Fruit fly (Drosophila melanogaster) whole organism, wandering third instar larva: ENCODE results near the gene CG5399.

Experiments used
- Abd-B ChIP-seq: fragments of >200 bp; optimal IDR thresholded peaks from 2 replicates; lab custom pipeline; 2017; ENCODE audit warnings: missing biosample characterization, missing genetic modification characterization
- CG9705 ChIP-seq: fragments of 200-800 bp; sonication (Bioruptor generic); optimal IDR thresholded peaks from 2 replicates; lab custom pipeline; 2018; ENCODE audit warnings: missing biosample characterization, mild to moderate bottlenecking, missing genetic modification characterization
- Dif ChIP-seq: fragments of 200-275, 200-300 bp; sonication (Bioruptor generic); optimal IDR thresholded peaks from 2 replicates; lab custom pipeline; 2018; ENCODE audit warnings: missing biosample characterization, missing genetic modification characterization; ENCODE audit not compliant: partially characterized antibody
- GATAd ChIP-seq: sonication (Bioruptor generic); optimal IDR thresholded peaks from 2 replicates; lab custom pipeline; 2016; ENCODE audit warnings: missing biosample characterization, missing genetic modification characterization
- HLH106 ChIP-seq: fragments of 200-800 bp; optimal IDR thresholded peaks from 3 replicates; lab custom pipeline; 2019; ENCODE audit warnings: missing biosample characterization, mild to moderate bottlenecking, missing genetic modification characterization, moderate library complexity
- N ChIP-seq: fragments of >200 bp; optimal IDR thresholded peaks from 2 replicates; lab custom pipeline; 2018; ENCODE audit warnings: missing biosample characterization, missing external identifiers, missing genetic modification characterization
- OdsH ChIP-seq: fragments of 200-800 bp; sonication (Bioruptor generic); optimal IDR thresholded peaks from 2 replicates; lab custom pipeline; 2016; ENCODE audit warnings: missing biosample characterization, mild to moderate bottlenecking, missing genetic modification characterization
- dmrt93B ChIP-seq: fragments of 200-800 bp; sonication (Bioruptor generic); optimal IDR thresholded peaks from 2 replicates; lab custom pipeline; 2018; ENCODE audit warnings: missing biosample characterization, mild to moderate bottlenecking, missing genetic modification characterization
- ey ChIP-seq: fragments of 200-800 bp; sonication (Bioruptor generic); optimal IDR thresholded peaks from 2 replicates; lab custom pipeline; 2016; ENCODE audit warnings: missing biosample characterization, missing genetic modification characterization
- h ChIP-seq: fragments of 200-800 bp; sonication (Bioruptor generic); optimal IDR thresholded peaks from 3 replicates; lab custom pipeline; 2016; ENCODE audit warnings: missing biosample characterization, mild to moderate bottlenecking, missing genetic modification characterization
- jim ChIP-seq: fragments of 175-275, 200-325 bp; sonication (Bioruptor generic); optimal IDR thresholded peaks from 2 replicates; lab custom pipeline; 2016; ENCODE audit warnings: missing biosample characterization, mild to moderate bottlenecking, missing genetic modification characterization
- lola ChIP-seq: fragments of >200 bp; optimal IDR thresholded peaks from 2 replicates; lab custom pipeline; 2017; ENCODE audit warnings: missing biosample characterization, missing genetic modification characterization
- sage ChIP-seq: fragments of 200-800 bp; sonication (Bioruptor generic); optimal IDR thresholded peaks from 2 replicates; lab custom pipeline; 2016; ENCODE audit warnings: missing biosample characterization, mild to moderate bottlenecking, missing genetic modification characterization
- woc ChIP-seq: sonication (Bioruptor generic); optimal IDR thresholded peaks from 2 replicates; lab custom pipeline; 2016; ENCODE audit warnings: missing biosample characterization, mild to moderate bottlenecking, missing genetic modification characterization

DNA sequence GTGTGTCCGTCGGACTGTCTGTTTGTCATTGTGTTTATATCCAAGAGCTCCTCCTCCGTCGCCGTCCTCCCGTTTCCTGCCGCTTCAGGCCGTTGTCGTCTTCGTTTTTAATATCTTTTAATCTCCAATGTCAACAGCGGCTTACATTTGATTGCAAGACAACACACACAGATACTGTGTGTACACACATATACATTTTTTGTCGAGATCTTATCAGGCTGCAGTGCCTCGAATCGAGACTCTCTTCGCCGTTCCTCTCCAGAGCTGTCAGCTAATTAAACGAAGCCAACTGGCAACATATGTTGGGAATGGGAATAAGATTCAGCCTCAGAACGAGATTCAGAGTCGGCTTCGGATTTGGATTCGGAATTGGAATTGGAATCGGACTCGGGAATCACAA, 24.5 kb upstream of the CG5399 start:
- no peak for TF ChIP-seq lola (GFP tag; lab: Kevin White, UChicago)
- TF ChIP-seq dmrt93B: no peak
- no peak for TF ChIP-seq CG9705
- TF ChIP-seq N (GFP tag; lab: Kevin White, UChicago): no peak
- no peak for TF ChIP-seq woc (GFP tag; lab: Kevin White, UChicago)
- no peak for TF ChIP-seq jim (GFP tag; lab: Kevin White, UChicago)
- TF ChIP-seq h (GFP tag; lab: Kevin White, UChicago): no peak
- TF ChIP-seq HLH106: no peak
- no peak for TF ChIP-seq ey (GFP tag; lab: Kevin White, UChicago)
- TF ChIP-seq Dif (GFP tag; lab: Kevin White, UChicago): no peak
- no peak for TF ChIP-seq Abd-B (GFP tag; lab: Kevin White, UChicago)
- TF ChIP-seq sage (GFP tag; lab: Kevin White, UChicago): no peak
- TF ChIP-seq OdsH (GFP tag; lab: Kevin White, UChicago): no peak
- TF ChIP-seq GATAd: no peak
